Worm (Caenorhabditis elegans): ENCODE measurements around the gene F58B4.2.
A peak's percentile ranks its signal among the peaks of the same experiment; 100 is the strongest.

Gene F58B4.2

ce11 chrV:10871457-10871861 is 46.8 kb downstream of the F58B4.2 start (continued):
- TF ChIP-seq dpff-1 (tag; optimal IDR thresholded peaks at IDR 0.05) (no peak), snpc-4 (GFP tag; optimal IDR thresholded peaks at IDR 0.05) (no peak), snpc-4 (tag; optimal IDR thresholded peaks at IDR 0.05) (peak in 3 of 4 experiments; percentile 17 to 51 (median 25)), Y53G8AR.9 (GFP tag; conservative IDR thresholded peaks at IDR 0.05) (no peak), Y95B8A.8 (GFP tag; IDR thresholded peaks at IDR 0.05) (no peak), B0035.1 (tag; optimal IDR thresholded peaks at IDR 0.05) (no peak), cebp-2 (GFP tag; IDR thresholded peaks at IDR 0.05) (no peak), repo-1 (tag; optimal IDR thresholded peaks at IDR 0.05) (peak; percentile 12), Y53F4B.3 (GFP tag; IDR thresholded peaks at IDR 0.05) (no peak), nhr-80 (tag; optimal IDR thresholded peaks at IDR 0.05) (peak; percentile 59), madf-6 (GFP tag; IDR thresholded peaks at IDR 0.05) (no peak), efl-1 (GFP tag; optimal IDR thresholded peaks at IDR 0.05) (no peak), B0336.3 (GFP tag; IDR thresholded peaks at IDR 0.05) (peak; percentile 52; the same call in 1 of the 2 replicates), nhr-179 (tag; optimal IDR thresholded peaks at IDR 0.05) (no peak), nfyb-1 (GFP tag; IDR thresholded peaks at IDR 0.05) (no peak), ceh-27 (GFP tag; optimal IDR thresholded peaks at IDR 0.05) (peak; percentile 70), ccch-3 (GFP tag; optimal IDR thresholded peaks at IDR 0.05) (no peak), B0261.1 (tag; optimal IDR thresholded peaks at IDR 0.05) (no peak), hmg-20 (GFP tag; IDR thresholded peaks at IDR 0.05) (no peak), F37B4.10 (GFP tag; IDR thresholded peaks at IDR 0.05) (no peak), nfya-2 (GFP tag; IDR thresholded peaks at IDR 0.05) (no peak), sptf-2 (GFP tag; optimal IDR thresholded peaks at IDR 0.05) (no peak), him-1 (tag; optimal IDR thresholded peaks at IDR 0.05) (no peak), mes-4 (tag; optimal IDR thresholded peaks at IDR 0.05) (no peak), athp-1 (tag; optimal IDR thresholded peaks at IDR 0.05) (no peak), nfya-1 (tag; optimal IDR thresholded peaks at IDR 0.05; ENCODE audit: borderline replicate concordance, insufficient read depth) (no peak), rcor-1 (GFP tag; IDR thresholded peaks at IDR 0.05) (peak; percentile 52; the same call in 1 of the 2 replicates), aptf-2 (GFP tag; conservative IDR thresholded peaks at IDR 0.05) (no peak), F49E8.2 (tag; optimal IDR thresholded peaks at IDR 0.05; ENCODE audit: insufficient read depth) (no peak), attf-3 (GFP tag; conservative IDR thresholded peaks at IDR 0.05) (no peak), nhr-120 (GFP tag; IDR thresholded peaks at IDR 0.05) (no peak), T26A5.8 (tag; optimal IDR thresholded peaks at IDR 0.05) (no peak), hmg-1.2 (GFP tag; IDR thresholded peaks at IDR 0.05) (peak; percentile 69; the same call in 1 of the 2 replicates), F57A8.1 (GFP tag; optimal IDR thresholded peaks at IDR 0.05) (no peak), Y67H2A.10 (GFP tag; conservative IDR thresholded peaks at IDR 0.05) (no peak), B0019.2 (GFP tag; conservative IDR thresholded peaks at IDR 0.05) (no peak), chd-7 (tag; optimal IDR thresholded peaks at IDR 0.05) (peak; percentile 77), ceh-91 (GFP tag; IDR thresholded peaks at IDR 0.05) (no peak), fkh-3 (tag; optimal IDR thresholded peaks at IDR 0.05) (no peak), hlh-12 (tag; optimal IDR thresholded peaks at IDR 0.05) (no peak), sea-2 (GFP tag; IDR thresholded peaks at IDR 0.05) (no peak), D2030.7 (GFP tag; IDR thresholded peaks at IDR 0.05) (no peak), xnd-1 (tag; optimal IDR thresholded peaks at IDR 0.05) (no peak), egl-18 (GFP tag; IDR thresholded peaks at IDR 0.05) (no peak), lin-54 (GFP tag; optimal IDR thresholded peaks at IDR 0.05) (no peak), lin-40 (tag; optimal IDR thresholded peaks at IDR 0.05) (peak; percentile 74), ets-4 (GFP tag; optimal IDR thresholded peaks at IDR 0.05) (no peak), cebp-1 (GFP tag; IDR thresholded peaks at IDR 0.05) (no peak), cebp-1 (tag; optimal IDR thresholded peaks at IDR 0.05) (peak; percentile 80), ama-1 (optimal IDR thresholded peaks at IDR 0.05) (no peak), ama-1 (GFP tag; optimal IDR thresholded peaks at IDR 0.05) (no peak)
